Worm (Caenorhabditis elegans) whole organism, early embryonic: ENCODE measurements around the gene dgat-2.

ENCODE experiments used
- B0310.2 ChIP-seq: sonication (generic microtip); optimal IDR thresholded peaks from 2 replicates; lab custom pipeline; 2016; ENCODE audit warnings: mild to moderate bottlenecking, missing genetic modification characterization, missing compliant biosample characterization
- ama-1 ChIP-seq: fragments of 150-350 bp; optimal IDR thresholded peaks from 2 replicates; lab custom pipeline; 2014
- hmbx-1 ChIP-seq: sonication (generic microtip); optimal IDR thresholded peaks from 2 replicates; lab custom pipeline; 2016; ENCODE audit warnings: mild to moderate bottlenecking, missing genetic modification characterization, missing compliant biosample characterization
- hmg-4 ChIP-seq: fragments of 200-800 bp; sonication (Bioruptor generic); optimal IDR thresholded peaks from 2 replicates; lab custom pipeline; 2018; ENCODE audit warnings: mild to moderate bottlenecking, missing genetic modification characterization, missing compliant biosample characterization
- pes-1 ChIP-seq: fragments of 200-800 bp; sonication (Bioruptor generic); IDR thresholded peaks from 2 replicates; pipeline ENCODE4 v1.3.6; 2022; ENCODE audit warnings: missing genetic modification reagents, missing genetic modification characterization, missing compliant biosample characterization
- tbx-37 ChIP-seq: fragments of 200-800 bp; sonication (Bioruptor generic); conservative IDR thresholded peaks from 2 replicates; pipeline ENCODE4 v1.3.6; 2022; ENCODE audit warnings: missing genetic modification reagents, missing genetic modification characterization, missing compliant biosample characterization
- tra-4 ChIP-seq: sonication (generic microtip); optimal IDR thresholded peaks from 2 replicates; lab custom pipeline; 2017; ENCODE audit warnings: missing genetic modification characterization, missing compliant biosample characterization

DNA sequence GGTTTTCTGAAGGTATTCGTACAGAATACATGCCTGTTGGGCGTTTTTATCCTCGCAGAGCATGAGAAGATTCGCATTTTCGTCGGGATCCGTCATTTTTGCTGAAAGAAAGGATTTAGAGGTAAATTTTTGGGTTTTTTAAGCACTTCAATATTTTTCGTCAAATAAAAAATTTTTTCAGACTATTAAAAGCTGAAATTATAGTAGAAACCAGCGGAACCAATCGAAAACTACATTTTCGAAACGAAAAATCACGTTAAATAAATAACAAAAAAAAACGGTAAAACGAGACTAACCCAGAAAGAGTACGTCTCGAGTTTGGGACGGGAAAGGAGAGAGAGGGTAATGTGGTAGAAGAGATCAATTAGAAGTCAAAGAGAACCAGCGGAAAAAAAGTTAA lies 9.7 kb upstream of the dgat-2 start, which contains the start of gene fbxa-192:
- TF ChIP-seq B0310.2 (no peak), tra-4 (tag; lab: Kevin White, UChicago) (no peak), ama-1 (lab: Kevin White, UChicago) (no peak), tbx-37 (GFP tag; lab: Robert Waterston, UW) (no peak), hmbx-1 (tag; lab: Kevin White, UChicago) (no peak), pes-1 (GFP tag; lab: Robert Waterston, UW) (no peak), hmg-4 (GFP tag; lab: Kevin White, UChicago) (no peak)
